Fruit fly (Drosophila melanogaster) whole organism, embryonic: ENCODE data around the gene CG10343.

Experiments used
- Atf6 ChIP-seq: fragments of 200-800 bp; sonication (Bioruptor generic); IDR thresholded peaks from 2 replicates; pipeline ENCODE4 v1.3.6; 2022; ENCODE audit warnings: missing biosample characterization, missing genetic modification characterization
- BEAF-32 ChIP-seq: fragments of 200-800 bp; sonication (Bioruptor generic); optimal IDR thresholded peaks from 3 replicates; lab custom pipeline; 2017; ENCODE audit warnings: missing biosample characterization, missing genetic modification characterization, mild to moderate bottlenecking, moderate library complexity, missing genetic modification reagents
- CG10565 ChIP-seq: fragments of 200-800 bp; sonication (Bioruptor generic); optimal IDR thresholded peaks from 3 replicates; lab custom pipeline; 2016; ENCODE audit warnings: missing biosample characterization, mild to moderate bottlenecking, missing genetic modification characterization
- CG10959 ChIP-seq: fragments of 200-800 bp; sonication (Bioruptor generic); IDR thresholded peaks from 2 replicates; pipeline ENCODE4 v1.3.6; 2022; ENCODE audit warnings: missing biosample characterization, missing genetic modification characterization
- CG11093 ChIP-seq: fragments of 200-800 bp; sonication (Bioruptor generic); IDR thresholded peaks from 3 replicates; pipeline ENCODE4 v1.3.6; 2022; ENCODE audit warnings: missing biosample characterization, missing genetic modification characterization
- CG11456 ChIP-seq: fragments of 200-800 bp; sonication (Bioruptor generic); IDR thresholded peaks from 3 replicates; pipeline ENCODE4 v1.3.6; 2022; ENCODE audit warnings: missing biosample characterization, missing genetic modification characterization
- CG11504 ChIP-seq: fragments of 200-800 bp; sonication (Bioruptor generic); optimal IDR thresholded peaks from 3 replicates; lab custom pipeline; 2019; ENCODE audit warnings: missing biosample characterization, mild to moderate bottlenecking, missing genetic modification characterization, moderate library complexity
- CG14860 ChIP-seq: fragments of 200-800 bp; sonication (Bioruptor generic); IDR thresholded peaks from 3 replicates; pipeline ENCODE4 v1.3.6; 2022; ENCODE audit warnings: missing biosample characterization, missing genetic modification characterization; ENCODE audit not compliant: partially characterized antibody
- CG14965 ChIP-seq: fragments of 200-800 bp; sonication (Bioruptor generic); optimal IDR thresholded peaks from 2 replicates; lab custom pipeline; 2016; ENCODE audit warnings: missing biosample characterization, missing genetic modification characterization, borderline replicate concordance
- CG16813 ChIP-seq: fragments of 200-800 bp; sonication (Bioruptor generic); IDR thresholded peaks from 3 replicates; pipeline ENCODE4 v1.3.6; 2022; ENCODE audit warnings: missing biosample characterization, missing genetic modification characterization; ENCODE audit not compliant: partially characterized antibody
- CG33213 ChIP-seq: fragments of 200-800 bp; sonication (Bioruptor generic); optimal IDR thresholded peaks from 3 replicates; lab custom pipeline; 2016; ENCODE audit warnings: missing biosample characterization, missing genetic modification characterization
- CG4360 ChIP-seq: fragments of 200-800 bp; sonication (Bioruptor generic); IDR thresholded peaks from 2 replicates; pipeline ENCODE4 v1.3.6; 2022; ENCODE audit warnings: missing biosample characterization, missing genetic modification characterization
- CG43689 ChIP-seq: fragments of 200-800 bp; sonication (Bioruptor generic); IDR thresholded peaks from 2 replicates; pipeline ENCODE4 v1.3.6; 2022; ENCODE audit warnings: missing biosample characterization, missing genetic modification characterization
- CG4707 ChIP-seq: fragments of 200-800 bp; sonication (Bioruptor generic); optimal IDR thresholded peaks from 2 replicates; lab custom pipeline; 2018; ENCODE audit warnings: missing biosample characterization, mild to moderate bottlenecking, missing genetic modification characterization, moderate library complexity
- CG6654 ChIP-seq: fragments of 200-800 bp; sonication (Bioruptor generic); optimal IDR thresholded peaks from 2 replicates; lab custom pipeline; 2017; ENCODE audit warnings: missing biosample characterization, mild to moderate bottlenecking, missing genetic modification characterization
- CG7357 ChIP-seq: fragments of 200-800 bp; sonication (Bioruptor generic); IDR thresholded peaks from 3 replicates; pipeline ENCODE4 v1.3.6; 2022; ENCODE audit warnings: missing biosample characterization, missing genetic modification characterization
- CG7372 ChIP-seq: fragments of 200-800 bp; sonication (Bioruptor generic); IDR thresholded peaks from 2 replicates; pipeline ENCODE4 v1.3.6; 2022; ENCODE audit warnings: missing biosample characterization, missing genetic modification characterization
- CG8478 ChIP-seq: fragments of >200 bp; optimal IDR thresholded peaks from 2 replicates; lab custom pipeline; 2018
- CG9727 ChIP-seq: fragments of 200-800 bp; sonication (Bioruptor generic); optimal IDR thresholded peaks from 3 replicates; lab custom pipeline; 2017; ENCODE audit warnings: missing biosample characterization, mild to moderate bottlenecking, missing genetic modification characterization
- CG9932 ChIP-seq: fragments of 200-800 bp; sonication (Bioruptor generic); IDR thresholded peaks from 2 replicates; pipeline ENCODE4 v1.3.6; 2022; ENCODE audit warnings: missing biosample characterization, missing genetic modification characterization
- Chrac-16 ChIP-seq: fragments of 200-800 bp; sonication (Bioruptor generic); optimal IDR thresholded peaks from 3 replicates; lab custom pipeline; 2016; ENCODE audit warnings: missing biosample characterization, missing genetic modification characterization
- Dfd ChIP-seq, 2 experiments: fragments of >200 bp; optimal IDR thresholded peaks; 2 replicates each; lab custom pipeline; 2017; ENCODE audit warnings: missing biosample characterization in 2 of 2, missing genetic modification characterization in 2 of 2
- Doc3 ChIP-seq: fragments of 200-800 bp; sonication (Bioruptor generic); IDR thresholded peaks from 3 replicates; pipeline ENCODE4 v1.3.6; 2022; ENCODE audit warnings: missing biosample characterization, missing genetic modification characterization; ENCODE audit not compliant: partially characterized antibody
- Dp ChIP-seq: fragments of 200-800 bp; sonication (Bioruptor generic); optimal IDR thresholded peaks from 2 replicates; lab custom pipeline; 2018; ENCODE audit warnings: missing biosample characterization, mild to moderate bottlenecking, missing genetic modification characterization, moderate library complexity
- ERR ChIP-seq: fragments of 200-800 bp; sonication (Bioruptor generic); optimal IDR thresholded peaks from 2 replicates; lab custom pipeline; 2016; ENCODE audit warnings: missing biosample characterization, missing genetic modification characterization
- H15 ChIP-seq: fragments of 200-800 bp; sonication (Bioruptor generic); IDR thresholded peaks from 3 replicates; pipeline ENCODE4 v1.3.6; 2022; ENCODE audit warnings: missing biosample characterization, missing genetic modification characterization
- Hr3 ChIP-seq: fragments of 200-800 bp; sonication (Bioruptor generic); optimal IDR thresholded peaks from 3 replicates; lab custom pipeline; 2016; ENCODE audit warnings: missing biosample characterization, missing genetic modification characterization
- Hr51 ChIP-seq, 2 experiments: fragments of 200-800 bp; sonication (Bioruptor generic); optimal IDR thresholded peaks; 2 replicates in 1 of 2; 3 replicates in 1 of 2; lab custom pipeline; 2016 to 2018; ENCODE audit warnings: missing biosample characterization in 2 of 2, missing genetic modification characterization in 2 of 2, mild to moderate bottlenecking in 1 of 2, moderate library complexity in 1 of 2
- Mes4 ChIP-seq: fragments of 200-800 bp; sonication (Bioruptor generic); optimal IDR thresholded peaks from 2 replicates; lab custom pipeline; 2016; ENCODE audit warnings: missing biosample characterization, missing genetic modification characterization
- YL-1 ChIP-seq: fragments of 200-800 bp; sonication (Bioruptor generic); optimal IDR thresholded peaks from 3 replicates; lab custom pipeline; 2017; ENCODE audit warnings: missing biosample characterization, mild to moderate bottlenecking, missing genetic modification characterization
- ab ChIP-seq: fragments of 200-800 bp; sonication (Bioruptor generic); optimal IDR thresholded peaks from 2 replicates; lab custom pipeline; 2016; ENCODE audit warnings: missing biosample characterization, missing genetic modification characterization
- al ChIP-seq: fragments of 200-800 bp; sonication (Bioruptor generic); IDR thresholded peaks from 2 replicates; pipeline ENCODE4 v1.3.6; 2022; ENCODE audit warnings: missing biosample characterization, missing genetic modification characterization
- ato ChIP-seq: fragments of 200-800 bp; sonication (Bioruptor generic); IDR thresholded peaks from 2 replicates; pipeline ENCODE4 v1.3.6; 2022; ENCODE audit warnings: missing biosample characterization, missing genetic modification characterization; ENCODE audit not compliant: partially characterized antibody
- cato ChIP-seq: fragments of 200-800 bp; sonication (Bioruptor generic); optimal IDR thresholded peaks from 2 replicates; lab custom pipeline; 2016; ENCODE audit warnings: missing biosample characterization, missing genetic modification characterization, borderline replicate concordance
- chm ChIP-seq: fragments of 200-800 bp; sonication (Bioruptor generic); IDR thresholded peaks from 2 replicates; pipeline ENCODE4 v1.3.6; 2022; ENCODE audit warnings: missing biosample characterization, missing genetic modification characterization
- da ChIP-seq: fragments of 200-800 bp; sonication (Bioruptor generic); optimal IDR thresholded peaks from 2 replicates; lab custom pipeline; 2016; ENCODE audit warnings: missing biosample characterization, missing genetic modification characterization
- dan ChIP-seq: fragments of 200-800 bp; sonication (Bioruptor generic); IDR thresholded peaks from 2 replicates; pipeline ENCODE4 v1.3.6; 2022; ENCODE audit warnings: missing biosample characterization, missing genetic modification characterization
- danr ChIP-seq: fragments of 200-800 bp; sonication (Bioruptor generic); IDR thresholded peaks from 2 replicates; pipeline ENCODE4 v1.3.6; 2022; ENCODE audit warnings: missing biosample characterization, missing genetic modification characterization
- dysf ChIP-seq: fragments of 200-800 bp; sonication (Bioruptor generic); IDR thresholded peaks from 3 replicates; pipeline ENCODE4 v1.3.6; 2022; ENCODE audit warnings: missing biosample characterization, missing genetic modification characterization
- eve ChIP-seq, 2 experiments: fragments of >200 bp; optimal IDR thresholded peaks; 2 replicates each; lab custom pipeline; 2017; ENCODE audit warnings: missing biosample characterization in 2 of 2, missing genetic modification characterization in 2 of 2
- gt ChIP-seq: fragments of 200-800 bp; sonication (Bioruptor generic); IDR thresholded peaks from 2 replicates; pipeline ENCODE4 v1.3.6; 2022; ENCODE audit warnings: missing biosample characterization, missing genetic modification characterization
- insv ChIP-seq, 2 experiments: fragments of 200-800 bp; sonication (Bioruptor generic); optimal IDR thresholded peaks; 3 replicates each; lab custom pipeline; 2016 to 2018; ENCODE audit warnings: missing biosample characterization in 2 of 2, missing genetic modification characterization in 2 of 2
- nerfin-1 ChIP-seq: fragments of 200-800 bp; sonication (Bioruptor generic); optimal IDR thresholded peaks from 3 replicates; lab custom pipeline; 2019; ENCODE audit warnings: missing biosample characterization, mild to moderate bottlenecking, missing genetic modification characterization, moderate library complexity
- odd ChIP-seq: fragments of 200-800 bp; sonication (Bioruptor generic); optimal IDR thresholded peaks from 2 replicates; lab custom pipeline; 2017; ENCODE audit warnings: missing biosample characterization, mild to moderate bottlenecking, missing genetic modification characterization
- run ChIP-seq: fragments of 200-800 bp; sonication (Bioruptor generic); optimal IDR thresholded peaks from 3 replicates; lab custom pipeline; 2018; ENCODE audit warnings: missing biosample characterization, mild to moderate bottlenecking, missing genetic modification characterization
- sens ChIP-seq: fragments of 200-800 bp; sonication (Bioruptor generic); peaks from one replicate; lab custom pipeline; 2016; ENCODE audit warnings: missing biosample characterization, missing genetic modification characterization
- slbo ChIP-seq: fragments of 200-800 bp; sonication (Bioruptor generic); IDR thresholded peaks from 2 replicates; pipeline ENCODE4 v1.3.6; 2022; ENCODE audit warnings: missing biosample characterization, missing genetic modification characterization
- ssp ChIP-seq: fragments of 200-800 bp; sonication (Bioruptor generic); IDR thresholded peaks from 2 replicates; pipeline ENCODE4 v1.3.6; 2022; ENCODE audit warnings: missing biosample characterization, missing genetic modification characterization
- tx ChIP-seq: fragments of 200-800 bp; sonication (Bioruptor generic); optimal IDR thresholded peaks from 2 replicates; lab custom pipeline; 2016; ENCODE audit warnings: missing biosample characterization, missing genetic modification characterization
- vnd ChIP-seq: fragments of 200-800 bp; sonication (Bioruptor generic); IDR thresholded peaks from 3 replicates; pipeline ENCODE4 v1.3.6; 2022; ENCODE audit warnings: missing biosample characterization, missing genetic modification characterization; ENCODE audit not compliant: partially characterized antibody
- zen2 ChIP-seq: fragments of 200-800 bp; sonication (Bioruptor generic); IDR thresholded peaks from 3 replicates; pipeline ENCODE4 v1.3.6; 2022; ENCODE audit warnings: missing biosample characterization, missing genetic modification characterization; ENCODE audit not compliant: partially characterized antibody

The CG10343 gene

DNA sequence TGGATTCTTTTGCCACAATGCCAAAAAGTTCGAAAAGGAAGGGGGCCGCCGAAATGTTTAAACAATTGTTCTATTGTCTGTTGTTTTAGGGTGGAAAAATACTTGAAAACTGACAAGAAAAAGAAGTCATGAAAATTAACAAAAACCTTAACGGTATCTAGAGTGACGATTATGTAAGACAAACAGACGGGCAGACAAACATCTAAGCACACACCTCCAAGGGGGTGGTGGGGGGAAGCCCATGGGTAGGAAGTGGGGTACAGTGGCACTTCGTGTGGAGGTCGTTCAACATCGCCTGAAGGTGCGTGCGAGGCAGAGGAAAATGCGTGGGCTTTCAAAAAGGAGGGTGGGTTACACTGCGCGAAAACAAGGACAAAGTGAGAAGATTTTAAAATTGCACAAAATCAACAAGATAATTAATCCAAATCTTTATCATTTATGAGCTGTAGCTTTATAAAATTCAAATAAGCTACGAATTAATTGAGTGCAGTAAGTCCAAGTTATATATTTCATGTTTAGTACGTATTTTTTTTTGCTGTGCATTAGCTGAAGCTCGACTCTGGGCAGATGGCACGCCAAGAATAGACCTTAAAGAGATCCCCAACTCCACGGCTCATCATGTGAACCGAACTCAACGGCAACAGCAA lies 14.2 kb downstream of the CG10343 start (continued):
- no peak for TF ChIP-seq CG7357
- TF ChIP-seq BEAF-32 (GFP tag; lab: Kevin White, UChicago), result no peak
- no peak for TF ChIP-seq ab
- TF ChIP-seq Dp, result no peak
- no peak for TF ChIP-seq Atf6
- TF ChIP-seq odd (GFP tag; lab: Kevin White, UChicago), result peak; percentile 6
- no peak for TF ChIP-seq CG16813 (GFP tag; lab: Robert Waterston, UW)
- no peak for TF ChIP-seq CG33213 (GFP tag; lab: Kevin White, UChicago)
- TF ChIP-seq nerfin-1 (tag; lab: Kevin White, UChicago), result no peak
- TF ChIP-seq YL-1 (GFP tag; lab: Kevin White, UChicago), result no peak
- TF ChIP-seq run (tag; lab: Kevin White, UChicago), result no peak
- 0 out of 3 replicates have a peak, but pooled peaks have one; percentile 34 for TF ChIP-seq dysf
- TF ChIP-seq sens (GFP tag; lab: Kevin White, UChicago), result peak; percentile 54
- peak; percentile 20 for TF ChIP-seq CG11504 (tag; lab: Kevin White, UChicago)
- TF ChIP-seq chm (GFP tag; lab: Robert Waterston, UW), result 0 out of 2 replicates have a peak, but pooled peaks have one; percentile 23
- no peak for TF ChIP-seq al (GFP tag; lab: Robert Waterston, UW)
- no peak for TF ChIP-seq CG10565
- TF ChIP-seq eve (GFP tag; optimal IDR thresholded peaks at IDR 0.05; lab: Kevin White, UChicago), result no peak
- no peak for TF ChIP-seq CG11093
- TF ChIP-seq cato, result no peak
- no peak for TF ChIP-seq ssp (GFP tag; lab: Robert Waterston, UW)
- no peak for TF ChIP-seq Hr51 (GFP tag; optimal IDR thresholded peaks at IDR 0.05; lab: Kevin White, UChicago)
- no peak for TF ChIP-seq CG10959 (GFP tag; lab: Robert Waterston, UW)
- TF ChIP-seq Mes4 (GFP tag; lab: Kevin White, UChicago), result no peak
- no peak for TF ChIP-seq CG43689 (GFP tag; lab: Robert Waterston, UW)
- TF ChIP-seq H15 (GFP tag; lab: Robert Waterston, UW), result no peak
- no peak for TF ChIP-seq ato
- TF ChIP-seq tx, result no peak
- TF ChIP-seq CG6654 (GFP tag; lab: Kevin White, UChicago), result no peak
- no peak for TF ChIP-seq Chrac-16 (GFP tag; lab: Kevin White, UChicago)
- no peak for TF ChIP-seq Hr3 (GFP tag; lab: Kevin White, UChicago)
- no peak for TF ChIP-seq CG4360 (GFP tag; lab: Robert Waterston, UW)
- TF ChIP-seq dan, result no peak
- no peak for TF ChIP-seq CG4707 (GFP tag; lab: Kevin White, UChicago)
- no peak for TF ChIP-seq slbo
- no peak for TF ChIP-seq vnd (GFP tag; lab: Robert Waterston, UW)
- TF ChIP-seq ERR, result no peak
- no peak for TF ChIP-seq Dfd (GFP tag; optimal IDR thresholded peaks at IDR 0.05; lab: Kevin White, UChicago)
- no peak for TF ChIP-seq CG9727
- no peak for TF ChIP-seq CG14965
- no peak for TF ChIP-seq danr
- no peak for TF ChIP-seq CG7372 (GFP tag; lab: Robert Waterston, UW)
- no peak for TF ChIP-seq CG8478
- TF ChIP-seq da (GFP tag; lab: Kevin White, UChicago), result no peak
- no peak for TF ChIP-seq Doc3 (GFP tag; lab: Robert Waterston, UW)
- no peak for TF ChIP-seq CG9932 (GFP tag; lab: Robert Waterston, UW)
- no peak for TF ChIP-seq insv (GFP tag; optimal IDR thresholded peaks at IDR 0.05; lab: Kevin White, UChicago)
- TF ChIP-seq CG11456 (GFP tag; lab: Robert Waterston, UW), result peak; percentile 34; the same call in 1 of the 3 replicates
- no peak for TF ChIP-seq zen2 (GFP tag; lab: Robert Waterston, UW)
- no peak for TF ChIP-seq CG14860 (GFP tag; lab: Robert Waterston, UW)
- no peak for TF ChIP-seq gt (GFP tag; lab: Robert Waterston, UW)
